Worm (Caenorhabditis elegans) whole organism, L4 larva: ENCODE data around the gene rpn-1.

Experiments used
- D1046.2 ChIP-seq: fragments of 200-800 bp; sonication (Bioruptor generic); IDR thresholded peaks from 2 replicates; pipeline ENCODE4 v1.3.6; 2022; ENCODE audit warnings: missing genetic modification characterization, missing compliant biosample characterization
- F44E2.7 ChIP-seq: fragments of 200-800 bp; sonication (Bioruptor generic); IDR thresholded peaks from 2 replicates; pipeline ENCODE4 v2.1.2; 2022; ENCODE audit warnings: missing genetic modification characterization, missing compliant biosample characterization
- Y48G9A.11 ChIP-seq: fragments of 200-800 bp; sonication (Bioruptor generic); IDR thresholded peaks from 2 replicates; pipeline ENCODE4 v1.3.6; 2022; ENCODE audit warnings: missing genetic modification reagents, missing genetic modification characterization, missing compliant biosample characterization
- Y5F2A.4 ChIP-seq: fragments of 200-800 bp; sonication (Bioruptor generic); optimal IDR thresholded peaks from 2 replicates; lab custom pipeline; 2018; ENCODE audit warnings: mild to moderate bottlenecking, missing genetic modification characterization, missing compliant biosample characterization
- jun-1 ChIP-seq: fragments of 150-350 bp; optimal IDR thresholded peaks from 2 replicates; lab custom pipeline; 2014; ENCODE audit warnings: missing biosample characterization, missing genetic modification reagents, missing genetic modification characterization
- nhr-11 ChIP-seq: fragments of 150-350 bp; optimal IDR thresholded peaks from 2 replicates; lab custom pipeline; 2014; ENCODE audit warnings: missing biosample characterization, missing genetic modification characterization
- nhr-111 ChIP-seq: fragments of 200-800 bp; sonication (Bioruptor generic); optimal IDR thresholded peaks from 2 replicates; lab custom pipeline; 2018; ENCODE audit warnings: mild to moderate bottlenecking, missing genetic modification characterization, missing compliant biosample characterization
- nhr-6 ChIP-seq: fragments of 150-350 bp; optimal IDR thresholded peaks from 2 replicates; lab custom pipeline; 2014; ENCODE audit warnings: missing biosample characterization, missing genetic modification characterization
- nhr-77 ChIP-seq: fragments of 150-350 bp; optimal IDR thresholded peaks from 2 replicates; lab custom pipeline; 2014; ENCODE audit warnings: missing biosample characterization, missing genetic modification characterization
- pha-4 ChIP-seq, 2 experiments: fragments of 150-350 bp in 1 of 2; fragments of 200-800 bp in 1 of 2; sonication (Bioruptor generic) in 1 of 2; IDR thresholded peaks in 1 of 2; optimal IDR thresholded peaks in 1 of 2; 2 replicates each; pipeline versions ENCODE4 v1.3.6 to Lab custom; 2014 to 2022; ENCODE audit warnings: missing genetic modification characterization in 2 of 2, missing genetic modification reagents in 2 of 2, missing biosample characterization in 1 of 2, missing compliant biosample characterization in 1 of 2
- ztf-11 ChIP-seq: fragments of 150-350 bp; optimal IDR thresholded peaks from 2 replicates; lab custom pipeline; 2014; ENCODE audit warnings: missing biosample characterization, missing genetic modification characterization

- TF ChIP-seq jun-1 (no peak), nhr-77 (tag; lab: Kevin White, UChicago) (no peak), nhr-6 (tag; lab: Kevin White, UChicago) (no peak), nhr-11 (tag; lab: Kevin White, UChicago) (no peak), Y5F2A.4 (GFP tag; lab: Kevin White, UChicago) (no peak), Y48G9A.11 (GFP tag; lab: Robert Waterston, UW) (no peak), nhr-111 (GFP tag; lab: Kevin White, UChicago) (no peak), pha-4 (GFP tag; IDR thresholded peaks at IDR 0.05; lab: Robert Waterston, UW) (no peak), pha-4 (tag; optimal IDR thresholded peaks at IDR 0.05; lab: Kevin White, UChicago) (no peak), D1046.2 (GFP tag; lab: Robert Waterston, UW) (no peak), ztf-11 (tag; lab: Kevin White, UChicago) (no peak), F44E2.7 (GFP tag; lab: Robert Waterston, UW) (no peak)
Measured at ce11 chrIV:6941101-6941500, 31.4 kb upstream of the rpn-1 start.
